Worm (Caenorhabditis elegans): ENCODE measurements around the gene spig-5.
"Not testable (repeated sequence)": the region's sequence is repeated elsewhere in the genome, so short reads cannot be mapped to it uniquely, and the experiment has no call there.

The spig-5 gene

DNA sequence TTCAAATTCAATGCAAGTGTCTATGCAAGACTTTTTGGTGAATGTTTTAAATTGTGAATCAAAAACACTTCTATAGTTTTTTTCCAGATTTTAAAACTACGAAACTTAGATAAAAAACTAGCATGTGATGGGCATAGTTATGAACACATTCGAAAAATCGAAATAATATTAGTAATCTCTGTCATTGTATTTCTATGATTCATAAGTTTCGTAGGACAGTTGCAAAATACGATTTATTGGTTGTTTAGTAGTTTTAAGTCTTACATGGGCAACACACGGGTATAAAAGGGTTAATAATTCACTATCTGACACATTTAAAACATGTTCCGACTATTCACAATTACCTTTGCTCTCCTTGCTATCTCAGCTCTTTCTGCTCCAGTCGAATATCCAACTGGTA is at the start of gene spig-5:
Gene spig-5, plus strand, starts transcription at position 301 of the 400 bp plus-strand sequence.
- not testable (repeated sequence) for TF ChIP-seq mep-1 (tag; optimal IDR thresholded peaks at IDR 0.05); lsy-2 (tag; optimal IDR thresholded peaks at IDR 0.05); zip-4 (GFP tag; optimal IDR thresholded peaks at IDR 0.05)

ce11 chrV:14260831-14261230 is 47.4 kb upstream of the spig-5 start, which contains the start of gene F40G12.2:
Gene F40G12.2 (minus strand): TSS chrV:14260931.
- TF ChIP-seq nhr-20 (tag; optimal IDR thresholded peaks at IDR 0.05) (no peak), mdl-1 (tag; optimal IDR thresholded peaks at IDR 0.05) (no peak), nhr-90 (tag; optimal IDR thresholded peaks at IDR 0.05; ENCODE audit: poor library complexity) (no peak), ama-1 (optimal IDR thresholded peaks at IDR 0.05) (no peak)

ce11 chrV:14267326-14267942 is 40.8 kb upstream of the spig-5 start:
- TF ChIP-seq vab-15 (tag; optimal IDR thresholded peaks at IDR 0.05) (no peak), mep-1 (tag; optimal IDR thresholded peaks at IDR 0.05) (no peak), lin-14 (GFP tag; optimal IDR thresholded peaks at IDR 0.05) (no peak), efl-1 (optimal IDR thresholded peaks at IDR 0.05) (no peak), efl-1 (GFP tag; optimal IDR thresholded peaks at IDR 0.05 in 1 of 2) (no peak), nhr-90 (tag; optimal IDR thresholded peaks at IDR 0.05; ENCODE audit: poor library complexity) (no peak), ces-1 (GFP tag; optimal IDR thresholded peaks at IDR 0.05) (no peak), hlh-17 (GFP tag; optimal IDR thresholded peaks at IDR 0.05; ENCODE audit: borderline replicate concordance) (no peak)

- TF ChIP-seq ztf-4 (tag; optimal IDR thresholded peaks at IDR 0.05) (no peak), skn-1 (tag; optimal IDR thresholded peaks at IDR 0.05) (no peak), tlp-1 (tag; optimal IDR thresholded peaks at IDR 0.05) (no peak), nhr-20 (tag; optimal IDR thresholded peaks at IDR 0.05) (no peak), pag-3 (tag; optimal IDR thresholded peaks at IDR 0.05; ENCODE audit: borderline replicate concordance, insufficient read depth) (no peak), pax-3 (tag; optimal IDR thresholded peaks at IDR 0.05) (no peak), fkh-4 (tag; optimal IDR thresholded peaks at IDR 0.05; ENCODE audit: borderline replicate concordance) (no peak), alr-1 (tag; optimal IDR thresholded peaks at IDR 0.05; ENCODE audit: borderline replicate concordance) (no peak), nhr-84 (tag; optimal IDR thresholded peaks at IDR 0.05) (no peak), hlh-4 (tag; optimal IDR thresholded peaks at IDR 0.05) (no peak), lin-15B (tag; optimal IDR thresholded peaks at IDR 0.05) (no peak), nhr-77 (tag; optimal IDR thresholded peaks at IDR 0.05) (no peak), ceh-90 (tag; optimal IDR thresholded peaks at IDR 0.05) (no peak), egl-27 (tag; optimal IDR thresholded peaks at IDR 0.05) (no peak), isw-1 (GFP tag; IDR thresholded peaks at IDR 0.05) (no peak)
These were observed 39.6 kb upstream of the spig-5 start, which contains the start of gene F40G12.4 for ce11 chrV:14268616-14269015. Gene F40G12.4 (minus strand): TSS chrV:14268716.

DNA sequence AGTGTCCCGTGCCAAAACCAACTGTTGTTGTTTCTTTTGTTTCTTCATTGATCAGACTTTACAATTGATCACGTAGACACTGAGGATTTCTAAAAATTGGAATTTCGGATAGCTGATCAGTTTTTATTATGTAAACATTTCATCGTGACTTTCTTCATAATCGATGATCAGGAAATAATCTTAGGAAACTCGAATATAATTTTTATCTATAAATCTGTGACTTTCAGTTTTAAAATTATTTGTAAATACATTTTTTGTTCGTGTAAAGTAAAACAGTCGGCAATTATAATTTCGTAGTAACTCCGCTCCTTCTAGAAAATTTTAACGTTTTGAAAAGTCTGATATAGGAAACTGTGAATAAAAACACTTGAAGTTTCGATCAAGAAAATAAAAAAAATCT is 37.5 kb upstream of the spig-5 start, which contains the start of gene F40G12.5:
Gene F40G12.5, minus strand, starts transcription at position 101 of the 400 bp plus-strand sequence.
- TF ChIP-seq mef-2 (tag; optimal IDR thresholded peaks at IDR 0.05), result no peak
- TF ChIP-seq efl-1 (optimal IDR thresholded peaks at IDR 0.05), result no peak
- no peak for TF ChIP-seq efl-1 (GFP tag; optimal IDR thresholded peaks at IDR 0.05 in 1 of 2)
- no peak for TF ChIP-seq C34B4.2 (tag; optimal IDR thresholded peaks at IDR 0.05)
- no peak for TF ChIP-seq ama-1 (optimal IDR thresholded peaks at IDR 0.05)
- no peak for TF ChIP-seq ztf-4 (tag; optimal IDR thresholded peaks at IDR 0.05)
- TF ChIP-seq snu-23 (GFP tag; optimal IDR thresholded peaks at IDR 0.05), result no peak
- TF ChIP-seq ceh-90 (tag; optimal IDR thresholded peaks at IDR 0.05), result no peak
- no peak for TF ChIP-seq nhr-71 (tag; optimal IDR thresholded peaks at IDR 0.05)
- no peak for TF ChIP-seq dsc-1 (tag; optimal IDR thresholded peaks at IDR 0.05)
- TF ChIP-seq hlh-17 (GFP tag; optimal IDR thresholded peaks at IDR 0.05; ENCODE audit: borderline replicate concordance), result no peak
- no peak for TF ChIP-seq aha-1 (tag; optimal IDR thresholded peaks at IDR 0.05)
- no peak for TF ChIP-seq mdl-1 (tag; optimal IDR thresholded peaks at IDR 0.05)
- no peak for TF ChIP-seq nhr-76 (tag; optimal IDR thresholded peaks at IDR 0.05)
- no peak for TF ChIP-seq Y116A8C.19 (tag; optimal IDR thresholded peaks at IDR 0.05; ENCODE audit: borderline replicate concordance)
- no peak for TF ChIP-seq zip-4 (GFP tag; optimal IDR thresholded peaks at IDR 0.05)
- TF ChIP-seq nhr-84 (tag; optimal IDR thresholded peaks at IDR 0.05), result no peak
- no peak for TF ChIP-seq sup-37 (GFP tag; optimal IDR thresholded peaks at IDR 0.05)
- TF ChIP-seq lir-3 (tag; optimal IDR thresholded peaks at IDR 0.05; ENCODE audit: poor library complexity), result no peak
